Worm (Caenorhabditis elegans): ENCODE results near the gene C42C1.8.
A peak's percentile ranks its signal among the peaks of the same experiment; 100 is the strongest.

C42C1.8 gene

DNA sequence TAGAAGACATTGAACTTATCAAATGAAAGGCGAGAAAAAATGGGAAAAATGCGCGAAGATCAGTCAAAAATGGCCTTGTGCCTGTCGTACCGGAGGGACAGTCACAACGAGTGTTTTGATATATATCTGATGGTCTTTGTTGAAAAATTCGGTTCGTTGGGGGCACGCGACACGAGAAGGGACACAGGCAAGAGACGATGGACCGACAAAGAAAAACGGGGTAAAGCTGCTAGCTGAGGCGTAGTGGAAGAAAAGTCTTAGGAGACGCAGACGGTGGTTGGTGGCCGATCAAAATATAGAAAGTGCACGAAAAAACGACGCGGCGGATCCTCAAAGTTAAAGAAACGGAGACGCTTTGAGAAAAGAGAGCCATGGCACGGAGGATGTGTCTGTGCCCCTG is 44.4 kb downstream of the C42C1.8 start (continued):
- TF ChIP-seq hlh-30 (tag; optimal IDR thresholded peaks at IDR 0.05; ENCODE audit: insufficient read depth) (peak; percentile 63), hmg-1.1 (GFP tag; IDR thresholded peaks at IDR 0.05) (peak; percentile 54; the same call in 1 of the 2 replicates), cey-2 (tag; optimal IDR thresholded peaks at IDR 0.05; ENCODE audit: borderline replicate concordance, insufficient read depth) (no peak), nhr-6 (tag; optimal IDR thresholded peaks at IDR 0.05) (no peak), mdl-1 (tag; optimal IDR thresholded peaks at IDR 0.05) (peak in 1 of 2 experiments; percentile 26)

DNA sequence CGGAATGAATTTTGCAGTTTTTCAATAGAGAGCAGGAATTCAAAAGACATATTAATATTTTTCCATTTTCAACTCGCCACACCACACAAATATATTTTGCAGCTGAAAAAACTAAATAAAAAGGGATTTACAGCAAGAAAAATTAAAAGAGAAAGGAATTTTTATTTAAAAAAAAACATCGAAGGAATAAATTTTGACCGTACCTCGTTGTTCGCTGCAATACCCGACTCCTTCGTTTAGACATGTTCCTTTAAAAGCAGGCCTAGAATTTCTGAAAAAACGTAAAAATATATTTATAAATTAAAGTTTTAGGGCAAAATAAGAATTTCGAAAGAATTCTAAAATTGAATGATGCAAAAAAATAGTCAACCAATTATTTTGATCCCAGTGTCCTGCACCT is 45.0 kb downstream of the C42C1.8 start, which contains the start of gene F19B6.1:
Gene F19B6.1 (minus strand): TSS at position 278 of the 400 bp plus-strand sequence.
- TF ChIP-seq attf-4 (tag; optimal IDR thresholded peaks at IDR 0.05) (no peak), saeg-2 (GFP tag; IDR thresholded peaks at IDR 0.05) (no peak), zfp-2 (tag; optimal IDR thresholded peaks at IDR 0.05) (no peak)

- no peak for TF ChIP-seq vab-7 (GFP tag; IDR thresholded peaks at IDR 0.05)
- TF ChIP-seq daf-12 (tag; optimal IDR thresholded peaks at IDR 0.05), result no peak
- TF ChIP-seq lin-39 (tag; optimal IDR thresholded peaks at IDR 0.05), result no peak
- TF ChIP-seq nhr-6 (tag; optimal IDR thresholded peaks at IDR 0.05), result no peak
- no peak for TF ChIP-seq saeg-2 (GFP tag; IDR thresholded peaks at IDR 0.05)
- no peak for TF ChIP-seq Y48G9A.11 (GFP tag; IDR thresholded peaks at IDR 0.05)
- TF ChIP-seq spr-3 (GFP tag; optimal IDR thresholded peaks at IDR 0.05), result no peak
- no peak for TF ChIP-seq nhr-48 (tag; optimal IDR thresholded peaks at IDR 0.05)
- TF ChIP-seq nhr-28 (tag; optimal IDR thresholded peaks at IDR 0.05), result no peak
- TF ChIP-seq ces-1 (GFP tag; optimal IDR thresholded peaks at IDR 0.05), result no peak
- TF ChIP-seq ceh-32 (tag; optimal IDR thresholded peaks at IDR 0.05; ENCODE audit: poor library complexity), result no peak
- no peak for TF ChIP-seq mxl-3 (GFP tag; optimal IDR thresholded peaks at IDR 0.05)
- TF ChIP-seq fkh-10 (GFP tag; optimal IDR thresholded peaks at IDR 0.05), result no peak
- no peak for TF ChIP-seq snpc-1.2 (GFP tag; IDR thresholded peaks at IDR 0.05)
- TF ChIP-seq hlh-30 (tag; optimal IDR thresholded peaks at IDR 0.05; ENCODE audit: insufficient read depth), result no peak
- TF ChIP-seq ceh-28 (tag; optimal IDR thresholded peaks at IDR 0.05), result no peak
- no peak for TF ChIP-seq mes-2 (tag; optimal IDR thresholded peaks at IDR 0.05; ENCODE audit: poor library complexity, severe bottlenecking)
These were observed 46.2 kb downstream of the C42C1.8 start, which contains the start of the genes F19B6.10 and wht-5 for ce11 chrIV:12336893-12337627. Gene F19B6.10, plus strand, starts transcription at chrIV:12337193. Gene wht-5, plus strand, starts transcription at chrIV:12337577.

DNA sequence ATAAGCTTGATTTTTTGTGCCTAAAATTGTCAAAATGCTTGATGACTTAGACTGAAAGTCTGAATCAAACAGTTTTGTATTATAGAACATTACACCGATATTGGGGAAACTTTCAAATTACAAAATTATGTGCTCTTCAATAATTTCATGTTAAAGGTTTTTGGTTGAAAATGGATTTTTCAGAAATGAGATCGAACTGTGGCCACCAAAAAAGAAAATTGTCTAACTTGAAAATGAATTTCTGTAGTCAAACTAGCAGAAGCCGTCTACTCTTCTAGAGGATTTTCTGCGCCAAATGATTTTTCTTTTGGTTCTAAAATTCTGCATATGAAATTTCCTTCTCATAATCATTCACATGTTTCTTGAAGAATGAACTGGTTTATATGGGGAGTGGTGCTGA is 50.0 kb downstream of the C42C1.8 start:
- TF ChIP-seq ceh-32 (tag; optimal IDR thresholded peaks at IDR 0.05; ENCODE audit: poor library complexity) (no peak), unc-62 (GFP tag; optimal IDR thresholded peaks at IDR 0.05 in 1 of 2) (peak in 1 of 2 experiments; percentile 91), unc-62 (tag; optimal IDR thresholded peaks at IDR 0.05) (no peak)

Data from whole organism, L4 larva.